Worm (Caenorhabditis elegans) whole organism, L3 larva: ENCODE results near the gene R52.5.

Experiments
- nhr-23 ChIP-seq: fragments of 150-350 bp; optimal IDR thresholded peaks from 2 replicates; lab custom pipeline; 2014; ENCODE audit warnings: missing biosample characterization, missing genetic modification reagents, missing genetic modification characterization
- ztf-11 ChIP-seq: fragments of 150-350 bp; optimal IDR thresholded peaks from 2 replicates; lab custom pipeline; 2014; ENCODE audit warnings: missing biosample characterization, missing genetic modification characterization

DNA sequence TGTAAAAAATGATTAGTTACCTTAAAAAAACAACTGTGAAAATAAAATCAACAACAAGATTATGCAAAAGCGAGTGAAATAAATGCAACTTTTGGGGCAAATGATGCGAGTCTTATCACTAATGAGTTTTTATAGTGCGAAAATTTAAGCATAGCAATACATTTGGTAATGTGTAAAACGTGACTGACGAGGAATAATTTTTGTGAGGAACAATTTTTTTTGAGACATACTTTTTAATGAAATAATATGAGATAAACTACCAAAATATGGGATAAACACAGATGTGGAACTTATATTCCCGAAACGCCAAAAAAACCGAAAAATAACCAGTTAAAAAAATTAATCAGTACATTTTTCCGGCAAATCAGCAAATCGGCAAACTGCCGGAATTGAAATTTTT lies 29.4 kb downstream of the R52.5 start, which contains the start of gene F07E5.9:
- TF ChIP-seq ztf-11 (tag; lab: Kevin White, UChicago) (no peak), nhr-23 (no peak)
